Worm (Caenorhabditis elegans): ENCODE results near the gene F59E12.6.
"Not testable (repeated sequence)": the region's sequence is repeated elsewhere in the genome, so short reads cannot be mapped to it uniquely, and the experiment has no call there.

F59E12.6 gene

ce11 chrII:5630851-5631401 is at the start of gene F59E12.6, which contains the start of gene npl-4.1:
F59E12.6 (minus strand) TSS chrII:5630951.
npl-4.1 (plus strand) TSS chrII:5631351.
- TF ChIP-seq nhr-12, hlh-1, unc-39 (tag; optimal IDR thresholded peaks at IDR 0.05): not testable (repeated sequence)

ce11 chrII:5669580-5669979 is 38.8 kb upstream of the F59E12.6 start, which contains the start of gene C25H3.17:
C25H3.17 (minus strand) TSS chrII:5669680.
- TF ChIP-seq drap-1 (GFP tag; optimal IDR thresholded peaks at IDR 0.05) (no peak), blmp-1 (tag; optimal IDR thresholded peaks at IDR 0.05) (no peak), ham-2 (GFP tag; optimal IDR thresholded peaks at IDR 0.05) (no peak), lsy-2 (tag; optimal IDR thresholded peaks at IDR 0.05) (no peak), ceh-83 (GFP tag; optimal IDR thresholded peaks at IDR 0.05) (no peak), nhr-237 (tag; optimal IDR thresholded peaks at IDR 0.05) (no peak), mab-5 (tag; optimal IDR thresholded peaks at IDR 0.05) (no peak), mep-1 (tag; optimal IDR thresholded peaks at IDR 0.05) (no peak), ceh-39 (tag; optimal IDR thresholded peaks at IDR 0.05) (no peak), elt-3 (tag; optimal IDR thresholded peaks at IDR 0.05) (no peak)

ce11 chrII:5668830-5669229 is 38.1 kb upstream of the F59E12.6 start, which contains the start of gene C25H3.7:
C25H3.7 (minus strand) TSS chrII:5668930.
- TF ChIP-seq snpc-4 (tag; optimal IDR thresholded peaks at IDR 0.05) (no peak), sem-2 (GFP tag; optimal IDR thresholded peaks at IDR 0.05) (no peak), cnd-1 (tag; optimal IDR thresholded peaks at IDR 0.05) (no peak), lsy-2 (tag; optimal IDR thresholded peaks at IDR 0.05) (no peak), tbx-8 (GFP tag; optimal IDR thresholded peaks at IDR 0.05) (no peak)

ce11 chrII:5667540-5667939 is 36.8 kb upstream of the F59E12.6 start:
- TF ChIP-seq hlh-1 (tag; optimal IDR thresholded peaks at IDR 0.05): no peak
- TF ChIP-seq sem-2 (GFP tag; optimal IDR thresholded peaks at IDR 0.05): peak; percentile 50
- TF ChIP-seq drap-1 (GFP tag; optimal IDR thresholded peaks at IDR 0.05): peak; percentile 55
- TF ChIP-seq ceh-83 (GFP tag; optimal IDR thresholded peaks at IDR 0.05): no peak
- TF ChIP-seq unc-39 (tag; optimal IDR thresholded peaks at IDR 0.05): no peak
- peak; percentile 70 for TF ChIP-seq ceh-39 (tag; optimal IDR thresholded peaks at IDR 0.05)
- TF ChIP-seq nhr-2 (tag; optimal IDR thresholded peaks at IDR 0.05): no peak
- TF ChIP-seq elt-1 (tag; optimal IDR thresholded peaks at IDR 0.05; ENCODE audit: borderline replicate concordance, insufficient read depth): peak; percentile 52
- TF ChIP-seq ham-2 (GFP tag; optimal IDR thresholded peaks at IDR 0.05): no peak
- no peak for TF ChIP-seq mls-2 (tag; optimal IDR thresholded peaks at IDR 0.05)
- no peak for TF ChIP-seq ceh-43 (GFP tag; optimal IDR thresholded peaks at IDR 0.05)
- TF ChIP-seq lsy-2 (tag; optimal IDR thresholded peaks at IDR 0.05): no peak

ce11 chrII:5665991-5666390 is 35.2 kb upstream of the F59E12.6 start, which contains the start of gene C25H3.16:
C25H3.16 (plus strand) TSS chrII:5666291.
- TF ChIP-seq lin-32 (GFP tag; optimal IDR thresholded peaks at IDR 0.05) (no peak), elt-3 (tag; optimal IDR thresholded peaks at IDR 0.05) (no peak), mep-1 (tag; optimal IDR thresholded peaks at IDR 0.05) (no peak), sptf-1 (tag; optimal IDR thresholded peaks at IDR 0.05) (no peak)

- TF ChIP-seq nhr-237 (tag; optimal IDR thresholded peaks at IDR 0.05) (no peak), hlh-1 (tag; optimal IDR thresholded peaks at IDR 0.05) (no peak), sem-2 (GFP tag; optimal IDR thresholded peaks at IDR 0.05) (no peak), lsy-2 (tag; optimal IDR thresholded peaks at IDR 0.05) (no peak), drap-1 (GFP tag; optimal IDR thresholded peaks at IDR 0.05) (no peak), unc-120 (tag; optimal IDR thresholded peaks at IDR 0.05; ENCODE audit: poor library complexity, severe bottlenecking) (no peak), nhr-28 (tag; optimal IDR thresholded peaks at IDR 0.05) (no peak), zip-8 (tag; optimal IDR thresholded peaks at IDR 0.05) (no peak), ham-2 (GFP tag; optimal IDR thresholded peaks at IDR 0.05) (no peak), nhr-12 (tag; optimal IDR thresholded peaks at IDR 0.05) (no peak), unc-62 (GFP tag; optimal IDR thresholded peaks at IDR 0.05) (no peak), sptf-1 (tag; optimal IDR thresholded peaks at IDR 0.05) (no peak), ztf-11 (tag; optimal IDR thresholded peaks at IDR 0.05) (no peak)
Measured at ce11 chrII:5665029-5665428, 34.3 kb upstream of the F59E12.6 start, which contains the start of gene C25H3.15. C25H3.15 (plus strand) TSS chrII:5665329.

Data from whole organism, mixed stage, embryonic.